Worm (Caenorhabditis elegans) whole organism, young adult: ENCODE data around the gene let-2.

ENCODE experiments used
- D2030.7 ChIP-seq: fragments of 200-800 bp; sonication (Bioruptor generic); IDR thresholded peaks from 2 replicates; pipeline ENCODE4 v1.3.6; 2022; ENCODE audit warnings: missing genetic modification reagents, missing genetic modification characterization, missing compliant biosample characterization
- F22D6.2 ChIP-seq: sonication (generic microtip); optimal IDR thresholded peaks from 2 replicates; lab custom pipeline; 2016; ENCODE audit warnings: mild to moderate bottlenecking, missing genetic modification characterization, missing compliant biosample characterization
- F23B12.7 ChIP-seq: sonication (generic microtip); optimal IDR thresholded peaks from 2 replicates; lab custom pipeline; 2017; ENCODE audit warnings: missing genetic modification characterization, mild to moderate bottlenecking, missing compliant biosample characterization, antibody characterized with exemption, moderate library complexity; ENCODE audit not compliant: insufficient read depth
- F39B2.1 ChIP-seq: fragments of 200-800 bp; sonication (Bioruptor generic); IDR thresholded peaks from 2 replicates; pipeline ENCODE4 v1.3.6; 2022; ENCODE audit warnings: missing genetic modification reagents, missing genetic modification characterization, missing compliant biosample characterization
- F57C9.4 ChIP-seq: sonication (generic microtip); optimal IDR thresholded peaks from 2 replicates; lab custom pipeline; 2017; ENCODE audit warnings: mild to moderate bottlenecking, missing genetic modification characterization, missing compliant biosample characterization
- T26A5.8 ChIP-seq: sonication (generic microtip); optimal IDR thresholded peaks from 2 replicates; lab custom pipeline; 2016; ENCODE audit warnings: missing genetic modification characterization, missing compliant biosample characterization
- Y53G8AR.9 ChIP-seq: fragments of 200-800 bp; sonication (Bioruptor generic); conservative IDR thresholded peaks from 2 replicates; pipeline ENCODE4 v1.3.6; 2022; ENCODE audit warnings: missing genetic modification reagents, missing genetic modification characterization, missing compliant biosample characterization
- Y67H2A.10 ChIP-seq: fragments of 200-800 bp; sonication (Bioruptor generic); conservative IDR thresholded peaks from 2 replicates; pipeline ENCODE4 v1.3.6; 2022; ENCODE audit warnings: missing genetic modification reagents, missing genetic modification characterization, missing compliant biosample characterization
- Y79H2A.3 ChIP-seq: fragments of 200-800 bp; sonication (Bioruptor generic); conservative IDR thresholded peaks from 2 replicates; pipeline ENCODE4 v1.3.6; 2022; ENCODE audit warnings: missing genetic modification reagents, missing genetic modification characterization, missing compliant biosample characterization
- aptf-3 ChIP-seq: fragments of 200-800 bp; sonication (Bioruptor generic); IDR thresholded peaks from 2 replicates; pipeline ENCODE4 v1.3.6; 2022; ENCODE audit warnings: missing genetic modification characterization, missing compliant biosample characterization
- attf-3 ChIP-seq: fragments of 200-800 bp; sonication (Bioruptor generic); conservative IDR thresholded peaks from 2 replicates; pipeline ENCODE4 v1.3.6; 2022; ENCODE audit warnings: missing genetic modification reagents, missing genetic modification characterization, missing compliant biosample characterization
- attf-6 ChIP-seq: fragments of 200-800 bp; sonication (Bioruptor generic); IDR thresholded peaks from 2 replicates; pipeline ENCODE4 v1.3.6; 2022; ENCODE audit warnings: missing genetic modification reagents, missing genetic modification characterization, missing compliant biosample characterization
- cebp-1 ChIP-seq, 2 experiments: fragments of 200-800 bp in 1 of 2; sonication (Bioruptor generic) in 1 of 2; sonication (generic microtip) in 1 of 2; IDR thresholded peaks in 1 of 2; optimal IDR thresholded peaks in 1 of 2; 2 replicates each; pipeline versions ENCODE4 v1.3.6 to Lab custom; 2017 to 2022; ENCODE audit warnings: missing compliant biosample characterization in 2 of 2, missing genetic modification characterization in 2 of 2, mild to moderate bottlenecking in 1 of 2, missing genetic modification reagents in 1 of 2, moderate library complexity in 1 of 2
- cebp-2 ChIP-seq: fragments of 200-800 bp; sonication (Bioruptor generic); IDR thresholded peaks from 2 replicates; pipeline ENCODE4 v1.3.6; 2022; ENCODE audit warnings: missing genetic modification characterization, missing compliant biosample characterization
- ceh-58 ChIP-seq: fragments of 200-800 bp; sonication (Bioruptor generic); IDR thresholded peaks from 2 replicates; pipeline ENCODE4 v1.3.6; 2022; ENCODE audit warnings: missing genetic modification characterization, missing compliant biosample characterization
- dox-1 ChIP-seq: fragments of 200-800 bp; sonication (Bioruptor generic); IDR thresholded peaks from 2 replicates; pipeline ENCODE4 v1.3.6; 2022; ENCODE audit warnings: missing genetic modification reagents, missing genetic modification characterization, missing compliant biosample characterization
- dpff-1 ChIP-seq: sonication (generic microtip); optimal IDR thresholded peaks from 2 replicates; lab custom pipeline; 2017; ENCODE audit warnings: mild to moderate bottlenecking, missing genetic modification characterization, missing compliant biosample characterization
- egl-18 ChIP-seq: fragments of 200-800 bp; sonication (Bioruptor generic); IDR thresholded peaks from 2 replicates; pipeline ENCODE4 v1.3.6; 2022; ENCODE audit warnings: missing genetic modification reagents, missing genetic modification characterization, missing compliant biosample characterization
- egrh-3 ChIP-seq: fragments of 200-800 bp; sonication (Bioruptor generic); IDR thresholded peaks from 2 replicates; pipeline ENCODE4 v1.3.6; 2022; ENCODE audit warnings: missing genetic modification reagents, missing genetic modification characterization, missing compliant biosample characterization
- ekl-4 ChIP-seq: fragments of 200-800 bp; sonication (Bioruptor generic); IDR thresholded peaks from 2 replicates; pipeline ENCODE4 v1.3.6; 2022; ENCODE audit warnings: missing genetic modification reagents, missing genetic modification characterization, missing compliant biosample characterization
- ets-4 ChIP-seq: fragments of 200-800 bp; sonication (Bioruptor generic); optimal IDR thresholded peaks from 2 replicates; lab custom pipeline; 2018; ENCODE audit warnings: mild to moderate bottlenecking, missing genetic modification characterization, missing compliant biosample characterization
- him-1 ChIP-seq: sonication (generic microtip); optimal IDR thresholded peaks from 2 replicates; lab custom pipeline; 2016; ENCODE audit warnings: missing genotype, missing genetic modification reagents, missing genetic modification characterization, missing compliant biosample characterization
- hmg-1.2 ChIP-seq: fragments of 200-800 bp; sonication (Bioruptor generic); IDR thresholded peaks from 2 replicates; pipeline ENCODE4 v1.3.6; 2022; ENCODE audit warnings: missing genetic modification reagents, missing genetic modification characterization, missing compliant biosample characterization
- lin-35 ChIP-seq, 3 experiments: fragments of 150-350 bp in 2 of 3; sonication (generic microtip) in 1 of 3; optimal IDR thresholded peaks; 2 replicates each; lab custom pipeline; 2014 to 2018; ENCODE audit warnings: missing biosample characterization in 3 of 3, missing genetic modification characterization in 3 of 3, missing genetic modification reagents in 3 of 3
- madf-3 ChIP-seq: fragments of 200-800 bp; sonication (Bioruptor generic); IDR thresholded peaks from 2 replicates; pipeline ENCODE4 v1.3.6; 2022; ENCODE audit warnings: missing genetic modification reagents, missing genetic modification characterization, missing compliant biosample characterization
- mcd-1 ChIP-seq: fragments of 200-800 bp; sonication (Bioruptor generic); IDR thresholded peaks from 2 replicates; pipeline ENCODE4 v1.3.6; 2022; ENCODE audit warnings: missing genetic modification reagents, missing genetic modification characterization, missing compliant biosample characterization
- mes-4 ChIP-seq: sonication (generic microtip); optimal IDR thresholded peaks from 2 replicates; lab custom pipeline; 2016; ENCODE audit warnings: missing genotype, missing genetic modification characterization, missing compliant biosample characterization
- mxl-1 ChIP-seq: sonication (generic microtip); optimal IDR thresholded peaks from 2 replicates; lab custom pipeline; 2016; ENCODE audit warnings: missing genetic modification characterization, missing compliant biosample characterization
- nhr-90 ChIP-seq: sonication (generic microtip); optimal IDR thresholded peaks from 2 replicates; lab custom pipeline; 2016; ENCODE audit warnings: missing genotype, mild to moderate bottlenecking, missing genetic modification characterization, missing compliant biosample characterization
- pbrm-1 ChIP-seq: fragments of 200-800 bp; sonication (Bioruptor generic); IDR thresholded peaks from 2 replicates; pipeline ENCODE4 v1.3.6; 2022; ENCODE audit warnings: missing genetic modification reagents, missing genetic modification characterization, missing compliant biosample characterization
- pha-4 ChIP-seq: fragments of 150-350 bp; sonication (generic microtip); optimal IDR thresholded peaks from 2 replicates; lab custom pipeline; 2014; ENCODE audit warnings: missing biosample characterization, missing genetic modification reagents, missing genetic modification characterization
- rcor-1 ChIP-seq: fragments of 200-800 bp; sonication (Bioruptor generic); IDR thresholded peaks from 2 replicates; pipeline ENCODE4 v1.3.6; 2022; ENCODE audit warnings: missing genetic modification reagents, missing genetic modification characterization, missing compliant biosample characterization
- snpc-4 ChIP-seq, 5 experiments: fragments of 150-350 bp in 1 of 5; sonication (generic microtip) in 4 of 5; optimal IDR thresholded peaks; 2 replicates each; lab custom pipeline; 2014 to 2018; ENCODE audit warnings: missing genetic modification characterization in 5 of 5, missing biosample characterization in 3 of 5, antibody characterized with exemption in 2 of 5, mild to moderate bottlenecking in 2 of 5, missing compliant biosample characterization in 2 of 5, missing genotype in 2 of 5, moderate library complexity in 2 of 5, missing genetic modification reagents in 1 of 5
- tlf-1 ChIP-seq: fragments of 200-800 bp; sonication (Bioruptor generic); optimal IDR thresholded peaks from 2 replicates; lab custom pipeline; 2018; ENCODE audit warnings: mild to moderate bottlenecking, missing genetic modification characterization, missing compliant biosample characterization
- unc-130 ChIP-seq: sonication (generic microtip); optimal IDR thresholded peaks from 2 replicates; lab custom pipeline; 2016; ENCODE audit warnings: missing genetic modification reagents, missing genetic modification characterization, missing compliant biosample characterization
- xnd-1 ChIP-seq: sonication (generic microtip); optimal IDR thresholded peaks from 2 replicates; lab custom pipeline; 2016; ENCODE audit warnings: missing genotype, missing genetic modification reagents, missing genetic modification characterization, missing compliant biosample characterization
- zfh-2 ChIP-seq: fragments of 200-800 bp; sonication (Bioruptor generic); conservative IDR thresholded peaks from 2 replicates; pipeline ENCODE4 v1.3.6; 2022; ENCODE audit warnings: missing genetic modification reagents, missing genetic modification characterization, missing compliant biosample characterization
- zim-3 ChIP-seq: sonication (generic microtip); optimal IDR thresholded peaks from 2 replicates; lab custom pipeline; 2017; ENCODE audit warnings: mild to moderate bottlenecking, missing genetic modification characterization, moderate library complexity, missing compliant biosample characterization
- ztf-25 ChIP-seq: fragments of 200-800 bp; sonication (Bioruptor generic); IDR thresholded peaks from 2 replicates; pipeline ENCODE4 v1.3.6; 2022; ENCODE audit warnings: missing genetic modification reagents, missing genetic modification characterization, missing compliant biosample characterization
- ztf-28 ChIP-seq: fragments of 200-800 bp; sonication (Bioruptor generic); IDR thresholded peaks from 2 replicates; pipeline ENCODE4 v1.3.6; 2022; ENCODE audit warnings: missing genetic modification reagents, missing genetic modification characterization, missing compliant biosample characterization
- ztf-3 ChIP-seq: fragments of 200-800 bp; sonication (Bioruptor generic); optimal IDR thresholded peaks from 2 replicates; lab custom pipeline; 2018; ENCODE audit warnings: mild to moderate bottlenecking, missing genetic modification characterization, missing compliant biosample characterization

The let-2 gene

DNA sequence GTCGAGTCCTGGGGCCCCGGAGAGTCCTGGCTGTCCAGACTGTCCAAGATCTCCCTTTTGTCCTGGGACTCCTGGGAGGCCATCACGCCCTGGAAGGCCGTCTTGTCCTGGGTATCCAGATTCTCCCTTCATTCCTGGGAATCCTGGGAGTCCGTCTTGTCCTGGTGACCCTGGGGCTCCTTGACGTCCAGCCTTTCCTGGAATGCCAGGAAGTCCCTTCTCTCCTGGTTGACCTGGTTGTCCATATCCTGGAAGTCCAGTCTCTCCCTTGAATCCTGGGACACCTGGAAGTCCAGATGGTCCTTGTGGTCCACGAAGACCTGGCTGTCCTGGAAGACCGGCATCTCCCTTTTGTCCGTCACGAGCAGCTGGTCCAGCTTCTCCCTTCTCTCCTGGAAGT lies 6.1 kb downstream of the let-2 start:
- TF ChIP-seq lin-35 (GFP tag; optimal IDR thresholded peaks at IDR 0.05; lab: Kevin White, UChicago) = no peak
- 0 out of 2 replicates have a peak, but pooled peaks have one; percentile 40 for TF ChIP-seq dox-1 (GFP tag; lab: Robert Waterston, UW)
- TF ChIP-seq egl-18 = no peak
- no peak for TF ChIP-seq him-1 (tag; lab: Kevin White, UChicago)
- TF ChIP-seq ekl-4 (GFP tag; lab: Robert Waterston, UW) = no peak
- no peak for TF ChIP-seq mcd-1
- 0 out of 2 replicates have a peak, but pooled peaks have one; percentile 15 for TF ChIP-seq D2030.7 (GFP tag; lab: Robert Waterston, UW)
- TF ChIP-seq ztf-25 = no peak
- TF ChIP-seq unc-130 (GFP tag; lab: Kevin White, UChicago) = no peak
- no peak for TF ChIP-seq ets-4 (GFP tag; lab: Kevin White, UChicago)
- TF ChIP-seq egrh-3 (GFP tag; lab: Robert Waterston, UW) = peak; percentile 5; the same call in 1 of the 2 replicates
- no peak for TF ChIP-seq tlf-1 (GFP tag; lab: Kevin White, UChicago)
- TF ChIP-seq ceh-58 (GFP tag; lab: Robert Waterston, UW) = 0 out of 2 replicates have a peak, but pooled peaks have one; percentile 6
- no peak for TF ChIP-seq dpff-1 (tag; lab: Kevin White, UChicago)
- no peak for TF ChIP-seq F39B2.1 (GFP tag; lab: Robert Waterston, UW)
- no peak for TF ChIP-seq snpc-4 (GFP tag; optimal IDR thresholded peaks at IDR 0.05; lab: Kevin White, UChicago)
- TF ChIP-seq snpc-4 (tag; optimal IDR thresholded peaks at IDR 0.05; lab: Kevin White, UChicago) = no peak
- peak; percentile 59 for TF ChIP-seq zfh-2 (GFP tag; lab: Robert Waterston, UW)
- TF ChIP-seq F22D6.2 (tag; lab: Kevin White, UChicago) = no peak
- no peak for TF ChIP-seq hmg-1.2 (GFP tag; lab: Robert Waterston, UW)

DNA sequence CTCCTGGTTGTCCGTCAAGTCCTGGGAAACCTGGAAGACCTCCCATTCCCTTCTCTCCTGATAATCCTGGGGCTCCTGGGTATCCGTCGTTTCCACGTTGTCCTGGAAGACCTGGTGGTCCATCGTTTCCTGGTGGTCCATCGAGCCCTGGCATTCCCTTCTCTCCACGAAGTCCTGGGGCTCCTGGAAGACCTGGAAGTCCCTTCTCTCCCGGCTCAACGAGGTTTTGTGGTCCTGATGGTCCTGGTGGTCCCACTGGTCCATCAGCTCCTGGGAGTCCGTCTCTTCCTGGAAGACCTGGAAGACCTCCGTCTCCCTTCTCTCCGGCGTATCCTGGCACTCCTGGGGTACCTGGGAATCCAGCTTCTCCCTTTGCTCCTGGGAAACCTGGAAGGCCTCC lies 7.2 kb downstream of the let-2 start:
- TF ChIP-seq xnd-1 (tag; lab: Kevin White, UChicago) (no peak), mcd-1 (0 out of 2 replicates have a peak, but pooled peaks have one; percentile 19), mxl-1 (tag; lab: Kevin White, UChicago) (no peak), zfh-2 (GFP tag; lab: Robert Waterston, UW) (peak; percentile 67), zim-3 (tag; lab: Kevin White, UChicago) (no peak), ztf-28 (GFP tag; lab: Robert Waterston, UW) (no peak), egrh-3 (GFP tag; lab: Robert Waterston, UW) (peak; percentile 70; the same call in 1 of the 2 replicates), attf-3 (GFP tag; lab: Robert Waterston, UW) (no peak)

DNA sequence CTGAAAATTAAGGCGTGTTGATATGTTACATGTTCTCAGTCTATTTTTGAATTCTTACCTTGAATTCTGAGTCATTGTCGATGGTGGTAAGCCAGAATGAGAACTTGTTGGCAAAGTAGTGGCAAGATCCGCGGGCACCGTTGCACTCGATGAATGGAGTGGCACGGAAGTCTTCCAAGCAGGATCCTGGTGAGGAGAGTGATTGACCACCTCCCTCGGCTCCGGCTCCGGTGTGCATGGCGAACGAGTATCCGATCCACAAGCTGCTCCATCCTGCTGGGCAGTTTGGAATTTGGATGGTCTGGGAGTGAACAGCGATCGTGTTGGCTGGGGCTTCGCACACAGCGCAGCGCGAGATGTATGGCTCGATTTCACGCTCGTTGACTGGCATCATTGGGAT lies 8.0 kb downstream of the let-2 start:
- peak; percentile 62; the same call in 1 of the 2 replicates for TF ChIP-seq zfh-2 (GFP tag; lab: Robert Waterston, UW)
- TF ChIP-seq mes-4 (tag; lab: Kevin White, UChicago) = no peak
- 0 out of 2 replicates have a peak, but pooled peaks have one; percentile 34 for TF ChIP-seq cebp-2

DNA sequence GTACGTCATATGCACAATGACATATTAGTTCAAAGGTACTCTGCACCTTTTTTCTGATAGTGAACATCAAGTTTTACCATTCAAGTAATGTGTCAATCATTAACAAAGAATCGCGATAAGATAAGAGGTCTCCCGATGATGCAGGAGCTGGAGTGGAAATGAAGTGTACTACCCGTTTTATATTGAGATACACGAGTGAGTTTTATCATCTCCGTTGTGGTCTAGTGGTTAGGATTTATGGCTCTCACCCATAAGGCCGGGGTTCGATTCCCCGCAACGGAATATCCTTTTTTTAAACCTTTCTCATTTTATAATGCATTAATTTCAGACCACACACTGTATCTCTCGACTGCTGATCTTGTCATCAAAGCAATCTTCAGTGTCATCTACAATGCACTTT lies 11.2 kb downstream of the let-2 start:
- TF ChIP-seq F57C9.4 (tag; lab: Kevin White, UChicago) (no peak), rcor-1 (GFP tag; lab: Robert Waterston, UW) (peak; percentile 53), pha-4 (tag; lab: Kevin White, UChicago) (no peak), Y53G8AR.9 (GFP tag; lab: Robert Waterston, UW) (peak; percentile 68; the same call in 1 of the 2 replicates), ets-4 (GFP tag; lab: Kevin White, UChicago) (peak; percentile 49), ztf-3 (GFP tag; lab: Kevin White, UChicago) (no peak), snpc-4 (GFP tag; optimal IDR thresholded peaks at IDR 0.05; lab: Kevin White, UChicago) (peak; percentile 80), snpc-4 (tag; optimal IDR thresholded peaks at IDR 0.05; lab: Kevin White, UChicago) (peak; percentile 32 to 82 (median 48)), Y79H2A.3 (GFP tag; lab: Robert Waterston, UW) (no peak), T26A5.8 (tag; lab: Kevin White, UChicago) (no peak), aptf-3 (GFP tag; lab: Robert Waterston, UW) (no peak), pbrm-1 (peak; percentile 61; the same call in 1 of the 2 replicates), cebp-1 (GFP tag; IDR thresholded peaks at IDR 0.05; lab: Robert Waterston, UW) (peak; percentile 43; the same call in 1 of the 2 replicates), cebp-1 (tag; optimal IDR thresholded peaks at IDR 0.05; lab: Kevin White, UChicago) (peak; percentile 63), ekl-4 (GFP tag; lab: Robert Waterston, UW) (peak; percentile 61; the same call in 1 of the 2 replicates), F23B12.7 (tag; lab: Kevin White, UChicago) (peak; percentile 62), unc-130 (GFP tag; lab: Kevin White, UChicago) (peak; percentile 13), nhr-90 (peak; percentile 81), F39B2.1 (GFP tag; lab: Robert Waterston, UW) (no peak), madf-3 (GFP tag; lab: Robert Waterston, UW) (no peak), attf-6 (peak; percentile 64; the same call in 1 of the 2 replicates), Y67H2A.10 (GFP tag; lab: Robert Waterston, UW) (no peak), ceh-58 (GFP tag; lab: Robert Waterston, UW) (no peak)
